Worm (Caenorhabditis elegans) whole organism, midembryonic: ENCODE data around the gene dos-1.

Experiments
- T22C8.4 ChIP-seq: fragments of 200-800 bp; sonication (Bioruptor generic); IDR thresholded peaks from 2 replicates; pipeline ENCODE4 v1.3.6; 2022; ENCODE audit warnings: missing genetic modification characterization, missing compliant biosample characterization
- flt-1 ChIP-seq: fragments of 200-800 bp; sonication (Bioruptor generic); IDR thresholded peaks from 2 replicates; pipeline ENCODE4 v1.3.6; 2022; ENCODE audit warnings: missing genetic modification characterization, missing compliant biosample characterization
- ref-1 ChIP-seq: fragments of 200-800 bp; sonication (Bioruptor generic); conservative IDR thresholded peaks from 2 replicates; pipeline ENCODE4 v1.3.6; 2022; ENCODE audit warnings: missing genetic modification reagents, missing genetic modification characterization, missing compliant biosample characterization
- ztf-23 ChIP-seq: fragments of 200-800 bp; sonication (Bioruptor generic); IDR thresholded peaks from 2 replicates; pipeline ENCODE4 v1.3.6; 2022; ENCODE audit warnings: missing genetic modification reagents, missing genetic modification characterization, missing compliant biosample characterization

DNA sequence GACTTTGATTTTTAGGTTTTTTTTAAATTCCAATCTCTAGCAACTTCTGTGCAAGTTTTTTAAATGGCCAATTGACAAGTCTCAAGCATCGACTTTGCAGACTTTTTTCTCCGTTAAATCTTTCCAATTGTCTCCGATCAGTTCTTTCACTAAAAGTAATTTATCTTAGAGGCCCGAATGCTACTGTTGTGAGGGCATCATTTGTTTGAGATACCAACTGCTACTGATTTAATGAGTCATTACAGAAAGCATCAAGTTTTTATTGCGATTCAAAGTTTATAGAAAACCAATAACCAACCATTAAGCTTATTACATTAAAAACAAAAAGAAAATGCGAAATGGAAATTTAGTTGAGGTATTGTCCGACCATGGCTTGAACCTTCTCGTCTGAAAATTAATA lies 23.6 kb upstream of the dos-1 start:
- TF ChIP-seq ref-1 (GFP tag; lab: Robert Waterston, UW) (no peak), ztf-23 (GFP tag; lab: Robert Waterston, UW) (no peak), T22C8.4 (GFP tag; lab: Robert Waterston, UW) (no peak), flt-1 (no peak)
